Worm (Caenorhabditis elegans) whole organism, L1 larva: ENCODE results near the gene stdh-3.

Source experiments
- ama-1 ChIP-seq: fragments of 150-350 bp; optimal IDR thresholded peaks from 2 replicates; lab custom pipeline; 2014
- fkh-10 ChIP-seq: sonication (generic microtip); optimal IDR thresholded peaks from 2 replicates; lab custom pipeline; 2017; ENCODE audit warnings: missing biosample characterization, missing genetic modification reagents, missing genetic modification characterization
- lin-15B ChIP-seq: fragments of 150-350 bp; sonication (generic microtip); optimal IDR thresholded peaks from 3 replicates; lab custom pipeline; 2014; ENCODE audit warnings: missing biosample characterization, missing genetic modification characterization

- TF ChIP-seq lin-15B (tag; lab: Kevin White, UChicago) (no peak), ama-1 (lab: Kevin White, UChicago) (no peak), fkh-10 (GFP tag; lab: Kevin White, UChicago) (no peak)
Observed at ce11 chrV:13869551-13869950, 34.9 kb upstream of the stdh-3 start.
